Fruit fly (Drosophila melanogaster) whole organism, embryonic: ENCODE data around the gene Fer3.

Experiments
- Atf-2 ChIP-seq: fragments of 200-800 bp; sonication (Bioruptor generic); optimal IDR thresholded peaks from 2 replicates; lab custom pipeline; 2016; ENCODE audit warnings: missing biosample characterization, missing genetic modification characterization
- Bdp1 ChIP-seq: fragments of 200-800 bp; sonication (Bioruptor generic); optimal IDR thresholded peaks from 3 replicates; lab custom pipeline; 2016; ENCODE audit warnings: missing biosample characterization, missing genetic modification characterization
- CG1024 ChIP-seq: fragments of 200-800 bp; sonication (Bioruptor generic); IDR thresholded peaks from 2 replicates; pipeline ENCODE4 v1.3.6; 2022; ENCODE audit warnings: missing biosample characterization, missing genetic modification characterization
- CG10274 ChIP-seq: fragments of 200-800 bp; sonication (Bioruptor generic); optimal IDR thresholded peaks from 3 replicates; lab custom pipeline; 2017; ENCODE audit warnings: missing biosample characterization, mild to moderate bottlenecking, missing genetic modification characterization
- CG11723 ChIP-seq: fragments of 200-800 bp; sonication (Bioruptor generic); optimal IDR thresholded peaks from 2 replicates; lab custom pipeline; 2017; ENCODE audit warnings: missing biosample characterization, mild to moderate bottlenecking, missing genetic modification characterization
- CG12391 ChIP-seq: fragments of 200-800 bp; sonication (Bioruptor generic); optimal IDR thresholded peaks from 3 replicates; lab custom pipeline; 2018; ENCODE audit warnings: missing biosample characterization, mild to moderate bottlenecking, missing genetic modification characterization, moderate library complexity
- CG12659 ChIP-seq: fragments of 200-800 bp; sonication (Bioruptor generic); optimal IDR thresholded peaks from 3 replicates; lab custom pipeline; 2017; ENCODE audit warnings: mild to moderate bottlenecking, missing biosample characterization, missing genetic modification reagents, missing genetic modification characterization
- CG14441 ChIP-seq: fragments of 200-800 bp; sonication (Bioruptor generic); IDR thresholded peaks from 2 replicates; pipeline ENCODE4 v1.3.6; 2022; ENCODE audit warnings: missing biosample characterization, missing genetic modification characterization
- CG15269 ChIP-seq: fragments of 200-800 bp; sonication (Bioruptor generic); optimal IDR thresholded peaks from 2 replicates; lab custom pipeline; 2018; ENCODE audit warnings: missing biosample characterization, mild to moderate bottlenecking, missing genetic modification characterization, moderate library complexity
- CG15514 ChIP-seq: fragments of 200-800 bp; sonication (Bioruptor generic); optimal IDR thresholded peaks from 3 replicates; lab custom pipeline; 2017; ENCODE audit warnings: missing biosample characterization, missing genetic modification characterization, mild to moderate bottlenecking, moderate library complexity, missing genetic modification reagents
- CG16815 ChIP-seq: fragments of 200-800 bp; sonication (Bioruptor generic); optimal IDR thresholded peaks from 3 replicates; lab custom pipeline; 2017; ENCODE audit warnings: missing biosample characterization, mild to moderate bottlenecking, missing genetic modification characterization
- CG16863 ChIP-seq: fragments of 200-800 bp; sonication (Bioruptor generic); optimal IDR thresholded peaks from 3 replicates; lab custom pipeline; 2016; ENCODE audit warnings: missing biosample characterization, missing genetic modification characterization
- CG17359 ChIP-seq: fragments of 200-800 bp; sonication (Bioruptor generic); optimal IDR thresholded peaks from 3 replicates; lab custom pipeline; 2018; ENCODE audit warnings: missing biosample characterization, mild to moderate bottlenecking, missing genetic modification characterization, moderate library complexity
- CG17568 ChIP-seq: fragments of 200-800 bp; sonication (Bioruptor generic); optimal IDR thresholded peaks from 2 replicates; lab custom pipeline; 2018; ENCODE audit warnings: missing biosample characterization, mild to moderate bottlenecking, missing genetic modification characterization, moderate library complexity
- CG18262 ChIP-seq: fragments of 200-800 bp; optimal IDR thresholded peaks from 3 replicates; lab custom pipeline; 2019; ENCODE audit warnings: missing biosample characterization, mild to moderate bottlenecking, missing genetic modification characterization, moderate library complexity
- CG18599 ChIP-seq: fragments of 200-800 bp; sonication (Bioruptor generic); optimal IDR thresholded peaks from 3 replicates; lab custom pipeline; 2017; ENCODE audit warnings: missing biosample characterization, missing genetic modification characterization, mild to moderate bottlenecking, moderate library complexity, missing genetic modification reagents
- CG2199 ChIP-seq: fragments of 200-800 bp; sonication (Bioruptor generic); IDR thresholded peaks from 3 replicates; pipeline ENCODE4 v1.3.6; 2022; ENCODE audit warnings: missing biosample characterization, missing genetic modification characterization
- CG3838 ChIP-seq: fragments of 200-800 bp; sonication (Bioruptor generic); optimal IDR thresholded peaks from 3 replicates; lab custom pipeline; 2016; ENCODE audit warnings: missing biosample characterization, missing genetic modification characterization
- CG42726 ChIP-seq: fragments of 200-800 bp; sonication (Bioruptor generic); IDR thresholded peaks from 2 replicates; pipeline ENCODE4 v1.3.6; 2022; ENCODE audit warnings: missing biosample characterization, missing genetic modification characterization; ENCODE audit not compliant: partially characterized antibody
- CG4424 ChIP-seq: fragments of 200-800 bp; sonication (Bioruptor generic); optimal IDR thresholded peaks from 3 replicates; lab custom pipeline; 2016; ENCODE audit warnings: missing biosample characterization, missing genetic modification characterization
- CG5953 ChIP-seq: fragments of 200-800 bp; sonication (Bioruptor generic); IDR thresholded peaks from 2 replicates; pipeline ENCODE4 v1.3.6; 2022; ENCODE audit warnings: missing biosample characterization, missing genetic modification characterization
- CG6813 ChIP-seq: fragments of 200-800 bp; sonication (Bioruptor generic); optimal IDR thresholded peaks from 2 replicates; lab custom pipeline; 2017; ENCODE audit warnings: missing biosample characterization, missing genetic modification characterization, mild to moderate bottlenecking, moderate library complexity, missing genetic modification reagents
- D19A ChIP-seq: fragments of 200-800 bp; optimal IDR thresholded peaks from 3 replicates; lab custom pipeline; 2019; ENCODE audit warnings: missing biosample characterization, mild to moderate bottlenecking, missing genetic modification characterization, moderate library complexity
- Deaf1 ChIP-seq: fragments of 200-800 bp; optimal IDR thresholded peaks from 3 replicates; lab custom pipeline; 2019; ENCODE audit warnings: missing biosample characterization, mild to moderate bottlenecking, missing genetic modification characterization, moderate library complexity
- Elba2 ChIP-seq: fragments of 200-800 bp; sonication (Bioruptor generic); optimal IDR thresholded peaks from 3 replicates; lab custom pipeline; 2016; ENCODE audit warnings: missing biosample characterization, missing genetic modification characterization
- Fer3 ChIP-seq: fragments of 200-800 bp; sonication (Bioruptor generic); optimal IDR thresholded peaks from 2 replicates; lab custom pipeline; 2018; ENCODE audit warnings: missing biosample characterization, mild to moderate bottlenecking, missing genetic modification characterization, moderate library complexity
- H2.0 ChIP-seq: fragments of 200-800 bp; sonication (Bioruptor generic); IDR thresholded peaks from 2 replicates; pipeline ENCODE4 v1.3.6; 2022; ENCODE audit warnings: missing biosample characterization, missing genetic modification characterization
- HLH4C ChIP-seq: fragments of 200-800 bp; sonication (Bioruptor generic); IDR thresholded peaks from 3 replicates; pipeline ENCODE4 v1.3.6; 2022; ENCODE audit warnings: missing biosample characterization, missing genetic modification characterization; ENCODE audit not compliant: partially characterized antibody
- Hand ChIP-seq: fragments of 200-800 bp; sonication (Bioruptor generic); optimal IDR thresholded peaks from 2 replicates; lab custom pipeline; 2017; ENCODE audit warnings: mild to moderate bottlenecking, missing biosample characterization, missing genetic modification reagents, missing genetic modification characterization
- HmgD ChIP-seq: fragments of 200-800 bp; sonication (Bioruptor generic); optimal IDR thresholded peaks from 3 replicates; lab custom pipeline; 2016; ENCODE audit warnings: missing biosample characterization, missing genetic modification characterization
- Kr ChIP-seq: fragments of 200-800 bp; sonication (Bioruptor generic); optimal IDR thresholded peaks from 2 replicates; lab custom pipeline; 2017; ENCODE audit warnings: missing biosample characterization, mild to moderate bottlenecking, missing genetic modification characterization
- MBD-R2 ChIP-seq: fragments of 200-800 bp; sonication (Bioruptor generic); IDR thresholded peaks from 2 replicates; pipeline ENCODE4 v1.3.6; 2022; ENCODE audit warnings: missing biosample characterization, missing genetic modification characterization
- Mrtf ChIP-seq: fragments of 200-800 bp; sonication (Bioruptor generic); IDR thresholded peaks from 3 replicates; pipeline ENCODE4 v1.3.6; 2022; ENCODE audit warnings: missing biosample characterization, missing genetic modification characterization
- Myb ChIP-seq: fragments of 200-800 bp; sonication (Bioruptor generic); optimal IDR thresholded peaks from 2 replicates; lab custom pipeline; 2016; ENCODE audit warnings: missing biosample characterization, missing genetic modification characterization
- Ptx1 ChIP-seq: fragments of 200-800 bp; sonication (Bioruptor generic); IDR thresholded peaks from 2 replicates; pipeline ENCODE4 v1.3.6; 2022; ENCODE audit warnings: missing biosample characterization, missing genetic modification characterization
- Sin3A ChIP-seq: fragments of >200 bp; optimal IDR thresholded peaks from 2 replicates; lab custom pipeline; 2018
- Sox102F ChIP-seq: fragments of 200-800 bp; sonication (Bioruptor generic); optimal IDR thresholded peaks from 2 replicates; lab custom pipeline; 2018; ENCODE audit warnings: missing biosample characterization, mild to moderate bottlenecking, missing genetic modification characterization, moderate library complexity
- crol ChIP-seq: fragments of 200-800 bp; sonication (Bioruptor generic); IDR thresholded peaks from 2 replicates; pipeline ENCODE4 v1.3.6; 2022; ENCODE audit warnings: missing biosample characterization, missing genetic modification characterization
- crp ChIP-seq, 2 experiments: fragments of 200-800 bp; sonication (Bioruptor generic); optimal IDR thresholded peaks; 2 replicates in 1 of 2; 3 replicates in 1 of 2; lab custom pipeline; 2017; ENCODE audit warnings: missing biosample characterization in 2 of 2, missing genetic modification characterization in 2 of 2, mild to moderate bottlenecking in 1 of 2, moderate library complexity in 1 of 2
- cwo ChIP-seq: fragments of 200-800 bp; sonication (Bioruptor generic); optimal IDR thresholded peaks from 3 replicates; lab custom pipeline; 2017; ENCODE audit warnings: missing biosample characterization, missing genetic modification characterization, mild to moderate bottlenecking, moderate library complexity, missing genetic modification reagents
- eyg ChIP-seq: fragments of 200-800 bp; sonication (Bioruptor generic); optimal IDR thresholded peaks from 3 replicates; lab custom pipeline; 2016; ENCODE audit warnings: missing biosample characterization, missing genetic modification characterization
- fd102C ChIP-seq: fragments of 200-800 bp; sonication (Bioruptor generic); optimal IDR thresholded peaks from 2 replicates; lab custom pipeline; 2018; ENCODE audit warnings: missing biosample characterization, mild to moderate bottlenecking, missing genetic modification characterization, moderate library complexity
- kay ChIP-seq: fragments of 200-800 bp; sonication (Bioruptor generic); optimal IDR thresholded peaks from 2 replicates; lab custom pipeline; 2016; ENCODE audit warnings: missing biosample characterization, missing genetic modification characterization
- mirr ChIP-seq: fragments of 200-800 bp; sonication (Bioruptor generic); optimal IDR thresholded peaks from 3 replicates; lab custom pipeline; 2018; ENCODE audit warnings: missing biosample characterization, mild to moderate bottlenecking, missing genetic modification characterization
- mld ChIP-seq: fragments of 200-800 bp; sonication (Bioruptor generic); IDR thresholded peaks from 3 replicates; pipeline ENCODE4 v1.3.6; 2022; ENCODE audit warnings: missing biosample characterization, missing genetic modification characterization; ENCODE audit not compliant: partially characterized antibody
- scrt ChIP-seq: fragments of 200-800 bp; sonication (Bioruptor generic); optimal IDR thresholded peaks from 2 replicates; lab custom pipeline; 2018; ENCODE audit warnings: missing biosample characterization, mild to moderate bottlenecking, missing genetic modification characterization, moderate library complexity
- tap ChIP-seq: fragments of 200-800 bp; optimal IDR thresholded peaks from 3 replicates; lab custom pipeline; 2019; ENCODE audit warnings: missing biosample characterization, mild to moderate bottlenecking, missing genetic modification characterization, moderate library complexity
- vfl ChIP-seq: fragments of 200-800 bp; sonication (Bioruptor generic); optimal IDR thresholded peaks from 2 replicates; lab custom pipeline; 2016; ENCODE audit warnings: missing biosample characterization, missing genetic modification characterization
- zf30C ChIP-seq: fragments of 200-800 bp; sonication (Bioruptor generic); optimal IDR thresholded peaks from 3 replicates; lab custom pipeline; 2018; ENCODE audit warnings: missing biosample characterization, mild to moderate bottlenecking, missing genetic modification characterization

The Fer3 gene

dm6 chr3R:11656614-11657216, 37.4 kb downstream of the Fer3 start (continued):
- peak; percentile 87 for TF ChIP-seq kay (GFP tag; lab: Kevin White, UChicago)
- TF ChIP-seq Fer3 = peak; percentile 97
- peak; percentile 94 for TF ChIP-seq CG5953 (GFP tag; lab: Robert Waterston, UW)
- peak; percentile 65 for TF ChIP-seq mirr (GFP tag; lab: Kevin White, UChicago)
- peak; percentile 76 for TF ChIP-seq zf30C (GFP tag; lab: Kevin White, UChicago)
- TF ChIP-seq Sin3A (lab: Kevin White, UChicago) = no peak
- TF ChIP-seq CG14441 (GFP tag; lab: Robert Waterston, UW) = peak; percentile 97
- peak; percentile 96 for TF ChIP-seq Sox102F (GFP tag; lab: Kevin White, UChicago)
- no peak for TF ChIP-seq CG42726 (GFP tag; lab: Robert Waterston, UW)
- TF ChIP-seq HmgD (GFP tag; lab: Kevin White, UChicago) = peak; percentile 75
- peak; percentile 45 for TF ChIP-seq crol (GFP tag; lab: Robert Waterston, UW)
- no peak for TF ChIP-seq mld
- peak; percentile 94 for TF ChIP-seq MBD-R2 (GFP tag; lab: Robert Waterston, UW)
- peak; percentile 96 for TF ChIP-seq CG4424 (GFP tag; lab: Kevin White, UChicago)
- TF ChIP-seq CG6813 (GFP tag; lab: Kevin White, UChicago) = peak; percentile 95
- TF ChIP-seq CG17568 (GFP tag; lab: Kevin White, UChicago) = peak; percentile 96
- peak; percentile 88 for TF ChIP-seq eyg (GFP tag; lab: Kevin White, UChicago)
- TF ChIP-seq vfl (GFP tag; lab: Kevin White, UChicago) = peak; percentile 96
- TF ChIP-seq fd102C (GFP tag; lab: Kevin White, UChicago) = peak; percentile 56
- TF ChIP-seq Elba2 (GFP tag; lab: Kevin White, UChicago) = no peak
- peak; percentile 83 for TF ChIP-seq Myb (GFP tag; lab: Kevin White, UChicago)
- peak; percentile 98 for TF ChIP-seq CG12391
- TF ChIP-seq D19A = peak; percentile 92
- TF ChIP-seq HLH4C (GFP tag; lab: Robert Waterston, UW) = no peak
- TF ChIP-seq Deaf1 (tag; lab: Kevin White, UChicago) = peak; percentile 80
- peak; percentile 92 for TF ChIP-seq CG3838 (GFP tag; lab: Kevin White, UChicago)
- peak; percentile 93 for TF ChIP-seq scrt (GFP tag; lab: Kevin White, UChicago)
- peak; percentile 98 for TF ChIP-seq CG15269 (tag; lab: Kevin White, UChicago)
- TF ChIP-seq CG15514 (GFP tag; lab: Kevin White, UChicago) = peak; percentile 91
- TF ChIP-seq cwo (GFP tag; lab: Kevin White, UChicago) = peak; percentile 92
- peak; percentile 93 for TF ChIP-seq CG16863
- peak; percentile 91 for TF ChIP-seq Bdp1 (GFP tag; lab: Kevin White, UChicago)
- peak; percentile 97 for TF ChIP-seq Ptx1 (GFP tag; lab: Robert Waterston, UW)
- TF ChIP-seq Atf-2 = peak; percentile 93
- no peak for TF ChIP-seq Kr
- TF ChIP-seq CG18262 (tag; lab: Kevin White, UChicago) = peak; percentile 95
- peak; percentile 97 for TF ChIP-seq H2.0 (GFP tag; lab: Robert Waterston, UW)
- peak in 1 of 2 experiments; percentile 57 for TF ChIP-seq crp (GFP tag; optimal IDR thresholded peaks at IDR 0.05; lab: Kevin White, UChicago)
- TF ChIP-seq Hand (GFP tag; lab: Kevin White, UChicago) = peak; percentile 92
- peak; percentile 96 for TF ChIP-seq Mrtf (GFP tag; lab: Robert Waterston, UW)
- peak; percentile 89 for TF ChIP-seq CG16815 (GFP tag; lab: Kevin White, UChicago)
- TF ChIP-seq CG11723 (GFP tag; lab: Kevin White, UChicago) = peak; percentile 91
- peak; percentile 81 for TF ChIP-seq CG10274 (GFP tag; lab: Kevin White, UChicago)
- TF ChIP-seq CG18599 = peak; percentile 97
- peak; percentile 96 for TF ChIP-seq tap (tag; lab: Kevin White, UChicago)
- peak; percentile 90 for TF ChIP-seq CG1024 (GFP tag; lab: Robert Waterston, UW)
- TF ChIP-seq CG12659 = peak; percentile 98
- peak; percentile 90 for TF ChIP-seq CG2199 (GFP tag; lab: Robert Waterston, UW)
- peak; percentile 97 for TF ChIP-seq CG17359 (tag; lab: Kevin White, UChicago)
